Fruit fly (Drosophila melanogaster) whole organism, embryonic: ENCODE data around the gene CG13084.

Experiments
- Atf6 ChIP-seq: fragments of 200-800 bp; sonication (Bioruptor generic); IDR thresholded peaks from 2 replicates; pipeline ENCODE4 v1.3.6; 2022; ENCODE audit warnings: missing biosample characterization, missing genetic modification characterization
- Awh ChIP-seq: fragments of 200-800 bp; sonication (Bioruptor generic); IDR thresholded peaks from 2 replicates; pipeline ENCODE4, ENCODE4 v1.3.6; 2022; ENCODE audit warnings: missing biosample characterization, missing genetic modification characterization
- B-H2 ChIP-seq: fragments of 200-800 bp; sonication (Bioruptor generic); optimal IDR thresholded peaks from 2 replicates; lab custom pipeline; 2018; ENCODE audit warnings: missing biosample characterization, mild to moderate bottlenecking, missing genetic modification characterization
- CG10321 ChIP-seq: fragments of 200-800 bp; sonication (Bioruptor generic); IDR thresholded peaks from 2 replicates; pipeline ENCODE4 v1.3.6; 2022; ENCODE audit warnings: missing biosample characterization, missing genetic modification characterization
- CG11093 ChIP-seq: fragments of 200-800 bp; sonication (Bioruptor generic); IDR thresholded peaks from 3 replicates; pipeline ENCODE4 v1.3.6; 2022; ENCODE audit warnings: missing biosample characterization, missing genetic modification characterization
- CG12942 ChIP-seq: fragments of 200-800 bp; sonication (Bioruptor generic); optimal IDR thresholded peaks from 3 replicates; lab custom pipeline; 2016; ENCODE audit warnings: missing biosample characterization, missing genetic modification characterization
- CG13424 ChIP-seq: fragments of 200-800 bp; sonication (Bioruptor generic); optimal IDR thresholded peaks from 2 replicates; lab custom pipeline; 2019; ENCODE audit warnings: missing biosample characterization, mild to moderate bottlenecking, missing genetic modification characterization, moderate library complexity
- CG15073 ChIP-seq: fragments of 200-800 bp; sonication (Bioruptor generic); optimal IDR thresholded peaks from 2 replicates; lab custom pipeline; 2016; ENCODE audit warnings: missing biosample characterization, missing genetic modification characterization
- CG17328 ChIP-seq: fragments of 200-800 bp; sonication (Bioruptor generic); IDR thresholded peaks from 2 replicates; pipeline ENCODE4 v1.3.6; 2022; ENCODE audit warnings: missing biosample characterization, missing genetic modification characterization
- CG17829 ChIP-seq: fragments of 200-800 bp; optimal IDR thresholded peaks from 2 replicates; lab custom pipeline; 2019; ENCODE audit warnings: missing biosample characterization, mild to moderate bottlenecking, missing genetic modification characterization, moderate library complexity
- CG2712 ChIP-seq: fragments of 200-800 bp; optimal IDR thresholded peaks from 3 replicates; lab custom pipeline; 2019; ENCODE audit warnings: missing biosample characterization, mild to moderate bottlenecking, missing genetic modification characterization, moderate library complexity
- CG3163 ChIP-seq: fragments of 200-800 bp; sonication (Bioruptor generic); optimal IDR thresholded peaks from 3 replicates; lab custom pipeline; 2016; ENCODE audit warnings: missing biosample characterization, missing genetic modification characterization
- CG6689 ChIP-seq: fragments of 200-800 bp; sonication (Bioruptor generic); IDR thresholded peaks from 2 replicates; pipeline ENCODE4 v1.3.6; 2022; ENCODE audit warnings: missing biosample characterization, missing genetic modification characterization
- CG6765 ChIP-seq: fragments of 200-800 bp; sonication (Bioruptor generic); optimal IDR thresholded peaks from 3 replicates; lab custom pipeline; 2017; ENCODE audit warnings: missing biosample characterization, mild to moderate bottlenecking, missing genetic modification characterization
- CG7372 ChIP-seq: fragments of 200-800 bp; sonication (Bioruptor generic); IDR thresholded peaks from 2 replicates; pipeline ENCODE4 v1.3.6; 2022; ENCODE audit warnings: missing biosample characterization, missing genetic modification characterization
- CG7963 ChIP-seq: fragments of 200-800 bp; sonication (Bioruptor generic); IDR thresholded peaks from 3 replicates; pipeline ENCODE4 v1.3.6; 2022; ENCODE audit warnings: missing biosample characterization, missing genetic modification characterization; ENCODE audit not compliant: partially characterized antibody
- CG9437 ChIP-seq: fragments of 200-800 bp; sonication (Bioruptor generic); optimal IDR thresholded peaks from 2 replicates; lab custom pipeline; 2018; ENCODE audit warnings: missing biosample characterization, mild to moderate bottlenecking, missing genetic modification characterization
- Dll ChIP-seq: fragments of 200-800 bp; sonication (Bioruptor generic); IDR thresholded peaks from 4 replicates; pipeline ENCODE4 v1.3.6; 2022; ENCODE audit warnings: missing biosample characterization, missing genetic modification characterization; ENCODE audit not compliant: partially characterized antibody
- Dp ChIP-seq: fragments of 200-800 bp; sonication (Bioruptor generic); optimal IDR thresholded peaks from 2 replicates; lab custom pipeline; 2018; ENCODE audit warnings: missing biosample characterization, mild to moderate bottlenecking, missing genetic modification characterization, moderate library complexity
- Dref ChIP-seq: fragments of 200-800 bp; sonication (Bioruptor generic); IDR thresholded peaks from 2 replicates; pipeline ENCODE4 v1.3.6; 2022; ENCODE audit warnings: missing biosample characterization, missing genetic modification characterization
- Ets97D ChIP-seq: fragments of 200-800 bp; sonication (Bioruptor generic); optimal IDR thresholded peaks from 3 replicates; lab custom pipeline; 2016; ENCODE audit warnings: missing biosample characterization, missing genetic modification characterization
- Hand ChIP-seq: fragments of 200-800 bp; sonication (Bioruptor generic); optimal IDR thresholded peaks from 2 replicates; lab custom pipeline; 2017; ENCODE audit warnings: mild to moderate bottlenecking, missing biosample characterization, missing genetic modification reagents, missing genetic modification characterization
- Hmr ChIP-seq: fragments of 200-800 bp; sonication (Bioruptor generic); optimal IDR thresholded peaks from 3 replicates; lab custom pipeline; 2017; ENCODE audit warnings: mild to moderate bottlenecking, missing biosample characterization, missing genetic modification reagents, missing genetic modification characterization
- Hr51 ChIP-seq, 2 experiments: fragments of 200-800 bp; sonication (Bioruptor generic); optimal IDR thresholded peaks; 2 replicates in 1 of 2; 3 replicates in 1 of 2; lab custom pipeline; 2016 to 2018; ENCODE audit warnings: missing biosample characterization in 2 of 2, missing genetic modification characterization in 2 of 2, mild to moderate bottlenecking in 1 of 2, moderate library complexity in 1 of 2
- Lhr ChIP-seq: fragments of 200-800 bp; sonication (Bioruptor generic); optimal IDR thresholded peaks from 3 replicates; lab custom pipeline; 2017; ENCODE audit warnings: mild to moderate bottlenecking, missing biosample characterization, missing genetic modification reagents, missing genetic modification characterization
- Lpt ChIP-seq: fragments of >200 bp; optimal IDR thresholded peaks from 2 replicates; lab custom pipeline; 2018; ENCODE audit warnings: missing biosample characterization, missing genetic modification characterization
- MTF-1 ChIP-seq: fragments of 200-800 bp; sonication (Bioruptor generic); optimal IDR thresholded peaks from 2 replicates; lab custom pipeline; 2018; ENCODE audit warnings: missing biosample characterization, mild to moderate bottlenecking, missing genetic modification characterization, borderline replicate concordance
- Max ChIP-seq: fragments of 200-800 bp; sonication (Bioruptor generic); optimal IDR thresholded peaks from 2 replicates; lab custom pipeline; 2016; ENCODE audit warnings: missing biosample characterization, mild to moderate bottlenecking, missing genetic modification characterization
- Ravus ChIP-seq: fragments of 200-800 bp; sonication (Bioruptor generic); IDR thresholded peaks from 2 replicates; pipeline ENCODE4 v1.3.6; 2022; ENCODE audit warnings: missing biosample characterization, missing genetic modification characterization
- Sox100B ChIP-seq: fragments of 200-800 bp; sonication (Bioruptor generic); optimal IDR thresholded peaks from 3 replicates; lab custom pipeline; 2018; ENCODE audit warnings: missing biosample characterization, mild to moderate bottlenecking, missing genetic modification characterization
- Stat92E ChIP-seq, 3 experiments: fragments of >200 bp in 2 of 3; fragments of 200-800 bp in 1 of 3; sonication (Bioruptor generic) in 1 of 3; optimal IDR thresholded peaks; 2 replicates each; lab custom pipeline; 2017 to 2019; ENCODE audit warnings: missing biosample characterization in 3 of 3, missing genetic modification characterization in 3 of 3, mild to moderate bottlenecking in 1 of 3, moderate library complexity in 1 of 3
- Vsx1 ChIP-seq: fragments of 200-800 bp; sonication (Bioruptor generic); optimal IDR thresholded peaks from 2 replicates; lab custom pipeline; 2017; ENCODE audit warnings: missing biosample characterization, mild to moderate bottlenecking, missing genetic modification characterization, missing genetic modification reagents
- Xrp1 ChIP-seq: fragments of 200-800 bp; sonication (Bioruptor generic); IDR thresholded peaks from 2 replicates; pipeline ENCODE4 v1.3.6; 2022; ENCODE audit warnings: missing biosample characterization, missing genetic modification characterization
- YL-1 ChIP-seq: fragments of 200-800 bp; sonication (Bioruptor generic); optimal IDR thresholded peaks from 3 replicates; lab custom pipeline; 2017; ENCODE audit warnings: missing biosample characterization, mild to moderate bottlenecking, missing genetic modification characterization
- chif ChIP-seq, 2 experiments: fragments of 200-800 bp; sonication (Bioruptor generic); optimal IDR thresholded peaks; 3 replicates each; lab custom pipeline; 2016; ENCODE audit warnings: missing biosample characterization in 2 of 2, missing genetic modification characterization in 2 of 2
- corto ChIP-seq: fragments of 200-800 bp; sonication (Bioruptor generic); optimal IDR thresholded peaks from 2 replicates; lab custom pipeline; 2016; ENCODE audit warnings: missing biosample characterization, mild to moderate bottlenecking, missing genetic modification characterization, moderate library complexity
- crc ChIP-seq: fragments of 200-800 bp; sonication (Bioruptor generic); optimal IDR thresholded peaks from 2 replicates; lab custom pipeline; 2016; ENCODE audit warnings: missing biosample characterization, missing genetic modification characterization
- dm ChIP-seq: fragments of 200-800 bp; sonication (Bioruptor generic); optimal IDR thresholded peaks from 3 replicates; lab custom pipeline; 2016; ENCODE audit warnings: missing biosample characterization, missing genetic modification characterization
- fd102C ChIP-seq: fragments of 200-800 bp; sonication (Bioruptor generic); optimal IDR thresholded peaks from 2 replicates; lab custom pipeline; 2018; ENCODE audit warnings: missing biosample characterization, mild to moderate bottlenecking, missing genetic modification characterization, moderate library complexity
- kah ChIP-seq: fragments of 200-800 bp; sonication (Bioruptor generic); optimal IDR thresholded peaks from 2 replicates; lab custom pipeline; 2018; ENCODE audit warnings: missing biosample characterization, mild to moderate bottlenecking, missing genetic modification characterization
- lab ChIP-seq: fragments of 200-800 bp; sonication (Bioruptor generic); optimal IDR thresholded peaks from 3 replicates; lab custom pipeline; 2017; ENCODE audit warnings: missing biosample characterization, missing genetic modification characterization, mild to moderate bottlenecking, moderate library complexity, missing genetic modification reagents
- pnt ChIP-seq: fragments of 200-800 bp; sonication (Bioruptor generic); optimal IDR thresholded peaks from 3 replicates; lab custom pipeline; 2016; ENCODE audit warnings: missing biosample characterization, missing genetic modification characterization
- sc ChIP-seq, 3 experiments: fragments of >200 bp in 2 of 3; fragments of 200-800 bp in 1 of 3; sonication (Bioruptor generic) in 1 of 3; optimal IDR thresholded peaks; 2 replicates in 2 of 3; 3 replicates in 1 of 3; lab custom pipeline; 2017; ENCODE audit warnings: mild to moderate bottlenecking in 1 of 3, missing biosample characterization in 1 of 3, missing genetic modification characterization in 1 of 3, missing genetic modification reagents in 1 of 3
- scrt ChIP-seq: fragments of 200-800 bp; sonication (Bioruptor generic); optimal IDR thresholded peaks from 2 replicates; lab custom pipeline; 2018; ENCODE audit warnings: missing biosample characterization, mild to moderate bottlenecking, missing genetic modification characterization, moderate library complexity
- sob ChIP-seq: fragments of 200-800 bp; sonication (Bioruptor generic); IDR thresholded peaks from 2 replicates; pipeline ENCODE4 v1.3.6; 2022; ENCODE audit warnings: missing biosample characterization, missing genetic modification characterization
- toy ChIP-seq: fragments of 200-800 bp; sonication (Bioruptor generic); IDR thresholded peaks from 2 replicates; pipeline ENCODE4 v1.3.6; 2022; ENCODE audit warnings: missing biosample characterization, missing genetic modification characterization
- vnd ChIP-seq: fragments of 200-800 bp; sonication (Bioruptor generic); IDR thresholded peaks from 3 replicates; pipeline ENCODE4 v1.3.6; 2022; ENCODE audit warnings: missing biosample characterization, missing genetic modification characterization; ENCODE audit not compliant: partially characterized antibody
- zfh2 ChIP-seq: fragments of 200-800 bp; sonication (Bioruptor generic); optimal IDR thresholded peaks from 2 replicates; lab custom pipeline; 2016; ENCODE audit warnings: missing biosample characterization, missing genetic modification characterization

Gene CG13084

DNA sequence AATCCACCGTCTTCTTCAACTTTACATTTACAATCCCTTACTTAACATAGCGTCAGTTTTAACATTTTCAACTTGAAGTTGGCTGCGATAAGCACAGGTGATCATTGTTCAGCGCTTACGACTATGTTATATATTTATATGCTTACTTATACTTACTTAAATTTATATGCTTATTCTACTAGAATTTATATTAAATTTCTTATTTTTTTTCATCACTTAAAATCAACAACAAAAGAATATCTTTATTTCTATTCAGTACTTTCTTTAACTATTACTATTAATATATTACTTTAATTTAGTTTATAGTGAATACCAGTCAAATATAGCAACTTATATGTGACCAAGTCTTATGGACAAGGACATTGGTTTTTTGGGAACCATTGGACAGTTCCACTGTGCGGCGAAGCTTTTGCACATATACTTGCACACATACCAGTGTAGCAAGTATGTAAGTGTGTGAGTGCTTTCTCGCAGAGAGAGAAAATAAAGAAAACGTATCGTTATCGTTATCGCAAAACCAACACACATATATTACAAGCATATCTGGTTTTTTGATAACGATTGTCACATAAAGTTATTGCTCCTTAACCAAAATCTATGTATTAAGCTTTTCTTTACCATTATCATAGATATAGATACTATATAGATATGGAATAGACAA lies 32.6 kb downstream of the CG13084 start, which contains the start of gene Hasp (continued):
- TF ChIP-seq Lpt (GFP tag; lab: Kevin White, UChicago) (no peak), Xrp1 (peak; percentile 67), Dref (peak; percentile 62), CG7963 (GFP tag; lab: Robert Waterston, UW) (peak; percentile 77), CG3163 (GFP tag; lab: Kevin White, UChicago) (no peak), Hr51 (GFP tag; optimal IDR thresholded peaks at IDR 0.05; lab: Kevin White, UChicago) (peak in 1 of 2 experiments; percentile 70), crc (no peak), CG6689 (GFP tag; lab: Robert Waterston, UW) (peak; percentile 39; the same call in 1 of the 2 replicates), corto (GFP tag; lab: Kevin White, UChicago) (no peak), Max (GFP tag; lab: Kevin White, UChicago) (peak; percentile 51), CG17328 (GFP tag; lab: Robert Waterston, UW) (peak; percentile 29; the same call in 1 of the 2 replicates), Awh (GFP tag; lab: Robert Waterston, UW) (no peak), Hmr (GFP tag; lab: Kevin White, UChicago) (peak; percentile 43), CG13424 (peak; percentile 51), CG12942 (GFP tag; lab: Kevin White, UChicago) (peak; percentile 46), Stat92E (GFP tag; optimal IDR thresholded peaks at IDR 0.05; lab: Kevin White, UChicago) (no peak), CG10321 (GFP tag; lab: Robert Waterston, UW) (no peak), Ravus (GFP tag; lab: Robert Waterston, UW) (no peak), Hand (GFP tag; lab: Kevin White, UChicago) (no peak), Lhr (GFP tag; lab: Kevin White, UChicago) (no peak), pnt (GFP tag; lab: Kevin White, UChicago) (no peak), fd102C (GFP tag; lab: Kevin White, UChicago) (no peak), dm (GFP tag; lab: Kevin White, UChicago) (no peak), CG9437 (GFP tag; lab: Kevin White, UChicago) (peak; percentile 12), lab (GFP tag; lab: Kevin White, UChicago) (no peak), CG15073 (GFP tag; lab: Kevin White, UChicago) (no peak), B-H2 (GFP tag; lab: Kevin White, UChicago) (peak; percentile 5), Vsx1 (GFP tag; lab: Kevin White, UChicago) (no peak), chif (GFP tag; optimal IDR thresholded peaks at IDR 0.05; lab: Kevin White, UChicago) (no peak), CG11093 (GFP tag; lab: Robert Waterston, UW) (no peak), toy (GFP tag; lab: Robert Waterston, UW) (no peak), CG7372 (no peak), Dp (GFP tag; lab: Kevin White, UChicago) (peak; percentile 7), YL-1 (GFP tag; lab: Kevin White, UChicago) (no peak), Sox100B (no peak), scrt (GFP tag; lab: Kevin White, UChicago) (no peak), sob (GFP tag; lab: Robert Waterston, UW) (peak; percentile 65), Ets97D (GFP tag; lab: Kevin White, UChicago) (peak; percentile 55), kah (GFP tag; lab: Kevin White, UChicago) (peak; percentile 28), CG17829 (peak; percentile 62), Atf6 (no peak; the same call in 1 of the 2 replicates), Dll (peak; percentile 68), zfh2 (GFP tag; lab: Kevin White, UChicago) (no peak), CG2712 (peak; percentile 72), sc (optimal IDR thresholded peaks at IDR 0.05; lab: Kevin White, UChicago) (no peak), sc (GFP tag; optimal IDR thresholded peaks at IDR 0.05; lab: Kevin White, UChicago) (no peak), CG6765 (GFP tag; lab: Kevin White, UChicago) (no peak), vnd (peak; percentile 74), MTF-1 (peak; percentile 4)
